Worm (Caenorhabditis elegans): ENCODE measurements around the gene fipr-25.

ce11 chrV:1998358-1998757 lies 41.1 kb downstream of the fipr-25 start:
- TF ChIP-seq med-1 (GFP tag; optimal IDR thresholded peaks at IDR 0.05; ENCODE audit: insufficient read depth): no peak
- TF ChIP-seq ztf-23 (GFP tag; IDR thresholded peaks at IDR 0.05): no peak
- TF ChIP-seq flt-1 (GFP tag; IDR thresholded peaks at IDR 0.05): no peak
- TF ChIP-seq klf-2 (GFP tag; conservative IDR thresholded peaks at IDR 0.05): no peak
- TF ChIP-seq ref-1 (GFP tag; conservative IDR thresholded peaks at IDR 0.05): no peak
- TF ChIP-seq tab-1 (GFP tag; IDR thresholded peaks at IDR 0.05): no peak
